Comparison of ENCODE assay signal across 6 fruit fly cellular contexts in the genomic region with DNA sequence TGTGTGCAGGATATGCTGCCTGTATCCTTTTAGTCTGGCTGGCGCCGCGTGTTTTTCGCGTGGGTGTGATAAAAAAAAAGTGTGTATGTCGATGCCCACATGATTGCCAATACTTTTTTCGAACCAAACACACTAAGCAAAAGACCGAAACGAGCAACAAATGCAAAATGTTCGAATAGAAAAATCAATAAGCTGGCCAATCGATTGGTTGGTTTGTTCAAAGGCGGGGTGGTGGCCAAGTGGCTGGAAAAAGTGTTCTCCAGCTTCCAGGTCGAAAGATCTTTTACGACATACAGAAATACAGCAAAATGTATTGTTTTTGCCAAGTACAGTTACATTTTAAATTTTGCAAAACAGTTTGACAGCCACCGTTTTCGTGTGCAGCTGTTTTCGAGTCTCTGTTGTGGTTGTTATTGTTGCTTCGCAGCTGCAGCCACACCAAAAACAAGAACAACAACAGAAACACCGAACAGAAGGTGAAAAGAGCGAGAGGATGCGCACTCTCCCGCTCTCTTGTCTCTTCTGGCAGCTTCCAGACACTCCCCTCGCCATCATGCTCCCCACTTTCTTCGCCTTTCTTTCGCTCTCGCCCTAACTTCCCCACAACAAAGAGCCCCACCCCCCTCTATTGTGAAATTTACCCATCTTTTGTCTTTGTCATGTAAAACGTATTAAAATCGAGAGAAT.
TF ChIP-seq lines count a peak whose summit lies in the region.

No protein-coding gene starts in this region.

- no peak for TF ChIP-seq CTCF in whole organism, embryonic (GFP tag; optimal IDR thresholded peaks at IDR 0.05; lab: Kevin White, UChicago)

TF ChIP-seq in whole organism, 6 proteins besides CTCF, POLR2A, EP300 and RAD21:
- peak; percentile 90 for TF ChIP-seq Dll (optimal IDR thresholded peaks at IDR 0.05; lab: Kevin White, UChicago)
- no peak for TF ChIP-seq usp (GFP tag; optimal IDR thresholded peaks at IDR 0.05; lab: Kevin White, UChicago)

TF ChIP-seq in whole organism, adult, 20 proteins besides CTCF, POLR2A, EP300 and RAD21:
- no peak for TF ChIP-seq cic (GFP tag; optimal IDR thresholded peaks at IDR 0.05; lab: Kevin White, UChicago)
- no peak for TF ChIP-seq CG7101 (tag; optimal IDR thresholded peaks at IDR 0.05; lab: Kevin White, UChicago)
- no peak for TF ChIP-seq bab1 (GFP tag; optimal IDR thresholded peaks at IDR 0.05; lab: Kevin White, UChicago)
- TF ChIP-seq cnc (optimal IDR thresholded peaks at IDR 0.05; lab: Kevin White, UChicago): no peak
- no peak for TF ChIP-seq Crg-1 (GFP tag; optimal IDR thresholded peaks at IDR 0.05; lab: Kevin White, UChicago)
- peak; percentile 67 for TF ChIP-seq pad (GFP tag; optimal IDR thresholded peaks at IDR 0.05; lab: Kevin White, UChicago)
- TF ChIP-seq Clk (GFP tag; optimal IDR thresholded peaks at IDR 0.05; lab: Kevin White, UChicago): no peak
- TF ChIP-seq tj (GFP tag; optimal IDR thresholded peaks at IDR 0.05; lab: Kevin White, UChicago): no peak
- peak; percentile 24 for TF ChIP-seq ovo (GFP tag; optimal IDR thresholded peaks at IDR 0.05; lab: Kevin White, UChicago)
- TF ChIP-seq Hr96 (GFP tag; optimal IDR thresholded peaks at IDR 0.05; lab: Kevin White, UChicago): no peak
- no peak for TF ChIP-seq toe (GFP tag; optimal IDR thresholded peaks at IDR 0.05; lab: Kevin White, UChicago)
- TF ChIP-seq Mnt (GFP tag; optimal IDR thresholded peaks at IDR 0.05; lab: Kevin White, UChicago): no peak
- no peak for TF ChIP-seq CG1620 (GFP tag; optimal IDR thresholded peaks at IDR 0.05; lab: Kevin White, UChicago)
- TF ChIP-seq CG33017 (tag; optimal IDR thresholded peaks at IDR 0.05; lab: Kevin White, UChicago): no peak

TF ChIP-seq in whole organism, embryonic, 481 proteins besides CTCF, POLR2A, EP300 and RAD21 (continues in another document):
- TF ChIP-seq CG2202 (tag; optimal IDR thresholded peaks at IDR 0.05; lab: Kevin White, UChicago): no peak
- no peak for TF ChIP-seq zfh1 (GFP tag; IDR thresholded peaks at IDR 0.05; lab: Robert Waterston, UW)
- no peak for TF ChIP-seq Rx (GFP tag; IDR thresholded peaks at IDR 0.05; lab: Robert Waterston, UW)
- no peak for TF ChIP-seq Bgb (GFP tag; IDR thresholded peaks at IDR 0.05; lab: Robert Waterston, UW; ENCODE audit: partially characterized antibody)
- no peak for TF ChIP-seq CG3065 (GFP tag; optimal IDR thresholded peaks at IDR 0.05; lab: Kevin White, UChicago)
- TF ChIP-seq Dp (GFP tag; optimal IDR thresholded peaks at IDR 0.05; lab: Kevin White, UChicago): no peak
- TF ChIP-seq ase (GFP tag; IDR thresholded peaks at IDR 0.05; lab: Robert Waterston, UW): 0 out of 3 replicates have a peak, but pooled peaks have one; percentile 8
- TF ChIP-seq dmrt99B (tag; optimal IDR thresholded peaks at IDR 0.05; lab: Kevin White, UChicago): no peak
- no peak for TF ChIP-seq CG3163 (GFP tag; optimal IDR thresholded peaks at IDR 0.05; lab: Kevin White, UChicago)
- TF ChIP-seq bowl (GFP tag; IDR thresholded peaks at IDR 0.05; lab: Robert Waterston, UW): no peak
- TF ChIP-seq tup (GFP tag; optimal IDR thresholded peaks at IDR 0.05; lab: Kevin White, UChicago): no peak
- TF ChIP-seq CG18764 (GFP tag; optimal IDR thresholded peaks at IDR 0.05; lab: Kevin White, UChicago): no peak
- no peak for TF ChIP-seq CG10654 (GFP tag; optimal IDR thresholded peaks at IDR 0.05; lab: Kevin White, UChicago)
- TF ChIP-seq CG9797 (GFP tag; optimal IDR thresholded peaks at IDR 0.05; lab: Kevin White, UChicago): no peak
- no peak for TF ChIP-seq schlank (tag; optimal IDR thresholded peaks at IDR 0.05; lab: Kevin White, UChicago)
- TF ChIP-seq H15 (GFP tag; IDR thresholded peaks at IDR 0.05; lab: Robert Waterston, UW): no peak
- TF ChIP-seq ab (GFP tag; optimal IDR thresholded peaks at IDR 0.05; lab: Kevin White, UChicago): no peak
- TF ChIP-seq Hand (GFP tag; optimal IDR thresholded peaks at IDR 0.05; lab: Kevin White, UChicago): no peak

TF ChIP-seq in whole organism, prepupa, 60 proteins besides CTCF, POLR2A, EP300 and RAD21:
- no peak for TF ChIP-seq achi (GFP tag; optimal IDR thresholded peaks at IDR 0.05; lab: Kevin White, UChicago)
- TF ChIP-seq ss (GFP tag; optimal IDR thresholded peaks at IDR 0.05; lab: Kevin White, UChicago): peak; percentile 16 to 20
- peak; percentile 39; the same call in 1 of the 3 replicates for TF ChIP-seq CG6163 (GFP tag; IDR thresholded peaks at IDR 0.05; lab: Robert Waterston, UW)
- TF ChIP-seq CG6854 (GFP tag; optimal IDR thresholded peaks at IDR 0.05; lab: Kevin White, UChicago): peak; percentile 16
- TF ChIP-seq svp (GFP tag; lab: Kevin White, UChicago): peak; percentile 84
- TF ChIP-seq CG16779 (tag; optimal IDR thresholded peaks at IDR 0.05; lab: Kevin White, UChicago): no peak
- no peak for TF ChIP-seq esn (GFP tag; optimal IDR thresholded peaks at IDR 0.05; lab: Kevin White, UChicago)
- no peak for TF ChIP-seq fd59A (GFP tag; optimal IDR thresholded peaks at IDR 0.05; lab: Kevin White, UChicago)
- TF ChIP-seq Blimp-1 (GFP tag; optimal IDR thresholded peaks at IDR 0.05; lab: Kevin White, UChicago): no peak
- TF ChIP-seq CG6808 (GFP tag; optimal IDR thresholded peaks at IDR 0.05; lab: Kevin White, UChicago): no peak
- no peak for TF ChIP-seq Ets21C (GFP tag; optimal IDR thresholded peaks at IDR 0.05; lab: Kevin White, UChicago)
- 0 out of 2 replicates have a peak, but pooled peaks have one; percentile 8 for TF ChIP-seq CG15336 (GFP tag; IDR thresholded peaks at IDR 0.05; lab: Robert Waterston, UW)
- peak; percentile 88 for TF ChIP-seq Sox14 (GFP tag; optimal IDR thresholded peaks at IDR 0.05; lab: Kevin White, UChicago)

TF ChIP-seq in whole organism, pupa, 21 proteins besides CTCF, POLR2A, EP300 and RAD21:
- TF ChIP-seq CG4496 (GFP tag; IDR thresholded peaks at IDR 0.05; lab: Robert Waterston, UW) (0 out of 3 replicates have a peak, but pooled peaks have one; percentile 11), CG8159 (tag; optimal IDR thresholded peaks at IDR 0.05; lab: Kevin White, UChicago) (no peak)

TF ChIP-seq in whole organism, wandering third instar larva, 38 proteins besides CTCF, POLR2A, EP300 and RAD21:
- no peak for TF ChIP-seq usp (GFP tag; optimal IDR thresholded peaks at IDR 0.05; lab: Kevin White, UChicago)
- peak in 1 of 2 experiments; percentile 48 for TF ChIP-seq dl (GFP tag; optimal IDR thresholded peaks at IDR 0.05; lab: Kevin White, UChicago; ENCODE audit: insufficient read depth in 1 of 2, partially characterized antibody in 2 of 2)
- TF ChIP-seq ey (GFP tag; optimal IDR thresholded peaks at IDR 0.05; lab: Kevin White, UChicago): no peak
- no peak for TF ChIP-seq CG9705 (GFP tag; optimal IDR thresholded peaks at IDR 0.05; lab: Kevin White, UChicago)
- no peak for TF ChIP-seq N (GFP tag; optimal IDR thresholded peaks at IDR 0.05; lab: Kevin White, UChicago)
- TF ChIP-seq Hnf4 (GFP tag; optimal IDR thresholded peaks at IDR 0.05; lab: Kevin White, UChicago): no peak
- peak; percentile 43 for TF ChIP-seq Myc (optimal IDR thresholded peaks at IDR 0.05; lab: Kevin White, UChicago)
- TF ChIP-seq dsf (GFP tag; optimal IDR thresholded peaks at IDR 0.05; lab: Kevin White, UChicago; ENCODE audit: borderline replicate concordance): no peak
- TF ChIP-seq Mio (GFP tag; optimal IDR thresholded peaks at IDR 0.05; lab: Kevin White, UChicago): no peak
- no peak for TF ChIP-seq rgr (GFP tag; optimal IDR thresholded peaks at IDR 0.05; lab: Kevin White, UChicago)
- no peak for TF ChIP-seq Sp1 (GFP tag; optimal IDR thresholded peaks at IDR 0.05; lab: Kevin White, UChicago)
- TF ChIP-seq woc (GFP tag; optimal IDR thresholded peaks at IDR 0.05; lab: Kevin White, UChicago): no peak
- TF ChIP-seq Jra (GFP tag; optimal IDR thresholded peaks at IDR 0.05; lab: Kevin White, UChicago): no peak
- TF ChIP-seq CG32264 (GFP tag; optimal IDR thresholded peaks at IDR 0.05; lab: Kevin White, UChicago): no peak
- no peak for TF ChIP-seq sage (GFP tag; optimal IDR thresholded peaks at IDR 0.05; lab: Kevin White, UChicago)
- peak; percentile 45 for TF ChIP-seq psq (GFP tag; optimal IDR thresholded peaks at IDR 0.05; lab: Kevin White, UChicago)
- TF ChIP-seq Rel (GFP tag; optimal IDR thresholded peaks at IDR 0.05; lab: Kevin White, UChicago): no peak
- TF ChIP-seq Rel (tag; optimal IDR thresholded peaks at IDR 0.05; lab: Kevin White, UChicago): peak; percentile 3
- TF ChIP-seq Abd-B (GFP tag; optimal IDR thresholded peaks at IDR 0.05; lab: Kevin White, UChicago): no peak
- no peak for TF ChIP-seq foxo (GFP tag; optimal IDR thresholded peaks at IDR 0.05; lab: Kevin White, UChicago)
- peak; percentile 42 for TF ChIP-seq Dif (GFP tag; optimal IDR thresholded peaks at IDR 0.05; lab: Kevin White, UChicago; ENCODE audit: partially characterized antibody)
- TF ChIP-seq Hr78 (GFP tag; optimal IDR thresholded peaks at IDR 0.05; lab: Kevin White, UChicago): no peak
